Worm (Caenorhabditis elegans) whole organism, young adult: Measurements from ENCODE around the gene ssp-34.
A peak's percentile ranks its signal among the peaks of the same experiment; 100 is the strongest.

ENCODE experiments used
- B0019.2 ChIP-seq: fragments of 200-800 bp; sonication (Bioruptor generic); conservative IDR thresholded peaks from 2 replicates; pipeline ENCODE4 v1.3.6; 2022; ENCODE audit warnings: missing genetic modification reagents, missing genetic modification characterization, missing compliant biosample characterization
- B0035.1 ChIP-seq: sonication (generic microtip); optimal IDR thresholded peaks from 2 replicates; lab custom pipeline; 2016; ENCODE audit warnings: missing genetic modification characterization, mild to moderate bottlenecking, missing compliant biosample characterization, missing genotype, missing genetic modification reagents
- F10E7.11 ChIP-seq: sonication (generic microtip); optimal IDR thresholded peaks from 2 replicates; lab custom pipeline; 2017; ENCODE audit warnings: mild to moderate bottlenecking, missing genetic modification characterization, moderate library complexity, missing compliant biosample characterization
- F33H1.4 ChIP-seq: fragments of 200-800 bp; sonication (Bioruptor generic); IDR thresholded peaks from 2 replicates; pipeline ENCODE4 v1.3.6; 2022; ENCODE audit warnings: missing genetic modification reagents, missing genetic modification characterization, missing compliant biosample characterization
- F37B4.10 ChIP-seq: fragments of 200-800 bp; sonication (Bioruptor generic); IDR thresholded peaks from 2 replicates; pipeline ENCODE4 v1.3.6; 2022; ENCODE audit warnings: missing genetic modification characterization, missing compliant biosample characterization
- F52B5.7 ChIP-seq: sonication (generic microtip); optimal IDR thresholded peaks from 2 replicates; lab custom pipeline; 2016; ENCODE audit warnings: mild to moderate bottlenecking, missing genetic modification characterization, missing compliant biosample characterization
- F57C9.4 ChIP-seq: sonication (generic microtip); optimal IDR thresholded peaks from 2 replicates; lab custom pipeline; 2017; ENCODE audit warnings: mild to moderate bottlenecking, missing genetic modification characterization, missing compliant biosample characterization
- T26A5.8 ChIP-seq: sonication (generic microtip); optimal IDR thresholded peaks from 2 replicates; lab custom pipeline; 2016; ENCODE audit warnings: missing genetic modification characterization, missing compliant biosample characterization
- Y56A3A.18 ChIP-seq: fragments of 200-800 bp; sonication (Bioruptor generic); IDR thresholded peaks from 2 replicates; pipeline ENCODE4 v1.3.6; 2022; ENCODE audit warnings: missing genetic modification reagents, missing genetic modification characterization, missing compliant biosample characterization
- Y79H2A.3 ChIP-seq: fragments of 200-800 bp; sonication (Bioruptor generic); conservative IDR thresholded peaks from 2 replicates; pipeline ENCODE4 v1.3.6; 2022; ENCODE audit warnings: missing genetic modification reagents, missing genetic modification characterization, missing compliant biosample characterization
- akir-1 ChIP-seq: fragments of 200-800 bp; sonication (Bioruptor generic); optimal IDR thresholded peaks from 2 replicates; lab custom pipeline; 2018; ENCODE audit warnings: mild to moderate bottlenecking, missing genetic modification characterization, moderate library complexity, missing compliant biosample characterization
- athp-1 ChIP-seq: sonication (generic microtip); optimal IDR thresholded peaks from 2 replicates; lab custom pipeline; 2017; ENCODE audit warnings: mild to moderate bottlenecking, missing genetic modification characterization, missing compliant biosample characterization
- attf-3 ChIP-seq: fragments of 200-800 bp; sonication (Bioruptor generic); conservative IDR thresholded peaks from 2 replicates; pipeline ENCODE4 v1.3.6; 2022; ENCODE audit warnings: missing genetic modification reagents, missing genetic modification characterization, missing compliant biosample characterization
- bed-2 ChIP-seq: fragments of 200-800 bp; sonication (Bioruptor generic); IDR thresholded peaks from 2 replicates; pipeline ENCODE4 v1.3.6; 2022; ENCODE audit warnings: missing genetic modification reagents, missing genetic modification characterization, missing compliant biosample characterization
- cebp-1 ChIP-seq, 2 experiments: fragments of 200-800 bp in 1 of 2; sonication (Bioruptor generic) in 1 of 2; sonication (generic microtip) in 1 of 2; IDR thresholded peaks in 1 of 2; optimal IDR thresholded peaks in 1 of 2; 2 replicates each; pipeline versions ENCODE4 v1.3.6 to Lab custom; 2017 to 2022; ENCODE audit warnings: missing compliant biosample characterization in 2 of 2, missing genetic modification characterization in 2 of 2, mild to moderate bottlenecking in 1 of 2, missing genetic modification reagents in 1 of 2, moderate library complexity in 1 of 2
- ceh-100 ChIP-seq: fragments of 200-800 bp; sonication (Bioruptor generic); IDR thresholded peaks from 2 replicates; pipeline ENCODE4 v1.3.6; 2022; ENCODE audit warnings: missing genetic modification reagents, missing genetic modification characterization, missing compliant biosample characterization
- ceh-27 ChIP-seq: fragments of 200-800 bp; sonication (Bioruptor generic); optimal IDR thresholded peaks from 2 replicates; lab custom pipeline; 2018; ENCODE audit warnings: mild to moderate bottlenecking, missing genetic modification characterization, moderate library complexity, missing compliant biosample characterization
- ceh-79 ChIP-seq: sonication (generic microtip); optimal IDR thresholded peaks from 2 replicates; lab custom pipeline; 2017; ENCODE audit warnings: mild to moderate bottlenecking, missing genetic modification characterization, missing compliant biosample characterization
- dox-1 ChIP-seq: fragments of 200-800 bp; sonication (Bioruptor generic); IDR thresholded peaks from 2 replicates; pipeline ENCODE4 v1.3.6; 2022; ENCODE audit warnings: missing genetic modification reagents, missing genetic modification characterization, missing compliant biosample characterization
- dpl-1 ChIP-seq: fragments of 150-350 bp; optimal IDR thresholded peaks from 2 replicates; lab custom pipeline; 2014; ENCODE audit warnings: missing biosample characterization, missing genetic modification reagents, missing genetic modification characterization
- efl-1 ChIP-seq: fragments of 150-350 bp; optimal IDR thresholded peaks from 2 replicates; lab custom pipeline; 2014; ENCODE audit warnings: missing biosample characterization, missing genetic modification reagents, missing genetic modification characterization
- egrh-3 ChIP-seq: fragments of 200-800 bp; sonication (Bioruptor generic); IDR thresholded peaks from 2 replicates; pipeline ENCODE4 v1.3.6; 2022; ENCODE audit warnings: missing genetic modification reagents, missing genetic modification characterization, missing compliant biosample characterization
- ets-4 ChIP-seq: fragments of 200-800 bp; sonication (Bioruptor generic); optimal IDR thresholded peaks from 2 replicates; lab custom pipeline; 2018; ENCODE audit warnings: mild to moderate bottlenecking, missing genetic modification characterization, missing compliant biosample characterization
- hlh-26 ChIP-seq: fragments of 200-800 bp; sonication (Bioruptor generic); conservative IDR thresholded peaks from 2 replicates; pipeline ENCODE4 v1.3.6; 2022; ENCODE audit warnings: missing genetic modification reagents, missing genetic modification characterization, missing compliant biosample characterization
- hmg-1.2 ChIP-seq: fragments of 200-800 bp; sonication (Bioruptor generic); IDR thresholded peaks from 2 replicates; pipeline ENCODE4 v1.3.6; 2022; ENCODE audit warnings: missing genetic modification reagents, missing genetic modification characterization, missing compliant biosample characterization
- hsf-1 ChIP-seq: fragments of 200-800 bp; sonication (Bioruptor generic); IDR thresholded peaks from 2 replicates; pipeline ENCODE4 v1.3.6; 2022; ENCODE audit warnings: missing genetic modification reagents, missing genetic modification characterization, missing compliant biosample characterization
- lin-40 ChIP-seq: sonication (generic microtip); optimal IDR thresholded peaks from 2 replicates; lab custom pipeline; 2016; ENCODE audit warnings: missing genetic modification characterization, mild to moderate bottlenecking, missing compliant biosample characterization, missing genotype, missing genetic modification reagents
- lin-54 ChIP-seq: fragments of 200-800 bp; sonication (Bioruptor generic); optimal IDR thresholded peaks from 2 replicates; lab custom pipeline; 2018; ENCODE audit warnings: mild to moderate bottlenecking, missing genetic modification characterization, missing compliant biosample characterization
- lir-1 ChIP-seq: fragments of 200-800 bp; sonication (Bioruptor generic); conservative IDR thresholded peaks from 2 replicates; pipeline ENCODE4 v1.3.6; 2022; ENCODE audit warnings: missing genetic modification reagents, missing genetic modification characterization, missing compliant biosample characterization
- lsl-1 ChIP-seq: fragments of 200-800 bp; sonication (Bioruptor generic); optimal IDR thresholded peaks from 2 replicates; lab custom pipeline; 2018; ENCODE audit warnings: mild to moderate bottlenecking, missing genetic modification characterization, moderate library complexity, missing compliant biosample characterization
- madf-10 ChIP-seq: sonication (generic microtip); optimal IDR thresholded peaks from 2 replicates; lab custom pipeline; 2016; ENCODE audit warnings: mild to moderate bottlenecking, missing genetic modification characterization, missing compliant biosample characterization
- mcd-1 ChIP-seq: fragments of 200-800 bp; sonication (Bioruptor generic); IDR thresholded peaks from 2 replicates; pipeline ENCODE4 v1.3.6; 2022; ENCODE audit warnings: missing genetic modification reagents, missing genetic modification characterization, missing compliant biosample characterization
- nfyb-1 ChIP-seq: fragments of 200-800 bp; sonication (Bioruptor generic); IDR thresholded peaks from 2 replicates; pipeline ENCODE4 v1.3.6; 2022; ENCODE audit warnings: missing genetic modification reagents, missing genetic modification characterization, missing compliant biosample characterization
- nhr-120 ChIP-seq: fragments of 200-800 bp; sonication (Bioruptor generic); IDR thresholded peaks from 2 replicates; pipeline ENCODE4 v1.3.6; 2022; ENCODE audit warnings: missing genetic modification characterization, missing compliant biosample characterization
- nhr-179 ChIP-seq: sonication (generic microtip); optimal IDR thresholded peaks from 2 replicates; lab custom pipeline; 2016; ENCODE audit warnings: mild to moderate bottlenecking, missing genetic modification characterization, missing compliant biosample characterization
- nhr-90 ChIP-seq: sonication (generic microtip); optimal IDR thresholded peaks from 2 replicates; lab custom pipeline; 2016; ENCODE audit warnings: missing genotype, mild to moderate bottlenecking, missing genetic modification characterization, missing compliant biosample characterization
- pha-4 ChIP-seq: fragments of 150-350 bp; sonication (generic microtip); optimal IDR thresholded peaks from 2 replicates; lab custom pipeline; 2014; ENCODE audit warnings: missing biosample characterization, missing genetic modification reagents, missing genetic modification characterization
- rpc-1 ChIP-seq, 2 experiments: fragments of 150-350 bp in 1 of 2; sonication (generic microtip) in 1 of 2; optimal IDR thresholded peaks; 2 replicates each; lab custom pipeline; 2014 to 2018; ENCODE audit warnings: missing biosample characterization in 1 of 2, missing genetic modification characterization in 1 of 2, missing genetic modification reagents in 1 of 2, missing genotype in 1 of 2
- sdz-38 ChIP-seq: sonication (generic microtip); optimal IDR thresholded peaks from 2 replicates; lab custom pipeline; 2016; ENCODE audit warnings: missing genotype, missing genetic modification characterization, missing compliant biosample characterization
- snpc-1.1 ChIP-seq: sonication (generic microtip); optimal IDR thresholded peaks from 2 replicates; lab custom pipeline; 2017; ENCODE audit warnings: missing genetic modification characterization, mild to moderate bottlenecking, missing compliant biosample characterization, antibody characterized with exemption, moderate library complexity, missing genotype, missing genetic modification reagents; ENCODE audit not compliant: insufficient read depth
- snpc-1.3 ChIP-seq: sonication (generic microtip); optimal IDR thresholded peaks from 2 replicates; lab custom pipeline; 2017; ENCODE audit warnings: missing genetic modification characterization, mild to moderate bottlenecking, missing compliant biosample characterization, antibody characterized with exemption, moderate library complexity, missing genotype, missing genetic modification reagents; ENCODE audit not compliant: insufficient read depth
- somi-1 ChIP-seq: fragments of 200-800 bp; sonication (Bioruptor generic); optimal IDR thresholded peaks from 2 replicates; lab custom pipeline; 2018; ENCODE audit warnings: mild to moderate bottlenecking, missing genetic modification characterization, missing compliant biosample characterization
- unc-130 ChIP-seq: sonication (generic microtip); optimal IDR thresholded peaks from 2 replicates; lab custom pipeline; 2016; ENCODE audit warnings: missing genetic modification reagents, missing genetic modification characterization, missing compliant biosample characterization
- xnd-1 ChIP-seq: sonication (generic microtip); optimal IDR thresholded peaks from 2 replicates; lab custom pipeline; 2016; ENCODE audit warnings: missing genotype, missing genetic modification reagents, missing genetic modification characterization, missing compliant biosample characterization
- zfh-2 ChIP-seq: fragments of 200-800 bp; sonication (Bioruptor generic); conservative IDR thresholded peaks from 2 replicates; pipeline ENCODE4 v1.3.6; 2022; ENCODE audit warnings: missing genetic modification reagents, missing genetic modification characterization, missing compliant biosample characterization
- ztf-26 ChIP-seq: sonication (generic microtip); optimal IDR thresholded peaks from 2 replicates; lab custom pipeline; 2017; ENCODE audit warnings: missing genetic modification characterization, missing compliant biosample characterization
- ztf-3 ChIP-seq: fragments of 200-800 bp; sonication (Bioruptor generic); optimal IDR thresholded peaks from 2 replicates; lab custom pipeline; 2018; ENCODE audit warnings: mild to moderate bottlenecking, missing genetic modification characterization, missing compliant biosample characterization
- ztf-6 ChIP-seq: fragments of 200-800 bp; sonication (Bioruptor generic); IDR thresholded peaks from 2 replicates; pipeline ENCODE4 v1.3.6; 2022; ENCODE audit warnings: missing genetic modification reagents, missing genetic modification characterization, missing compliant biosample characterization

Gene ssp-34

ce11 chrIV:10737011-10737553, 1.3 kb downstream of the ssp-34 start, which contains the start of gene grl-21 (continued):
- no peak for TF ChIP-seq lsl-1 (GFP tag; lab: Kevin White, UChicago)
- no peak for TF ChIP-seq ets-4 (GFP tag; lab: Kevin White, UChicago)
- no peak for TF ChIP-seq egrh-3 (GFP tag; lab: Robert Waterston, UW)
- no peak for TF ChIP-seq akir-1 (GFP tag; lab: Kevin White, UChicago)
- no peak for TF ChIP-seq ztf-6 (GFP tag; lab: Robert Waterston, UW)
- no peak for TF ChIP-seq pha-4
- peak; percentile 23 for TF ChIP-seq athp-1 (tag; lab: Kevin White, UChicago)
- no peak for TF ChIP-seq lir-1 (GFP tag; lab: Robert Waterston, UW)
- peak; percentile 17 for TF ChIP-seq xnd-1 (tag; lab: Kevin White, UChicago)
- TF ChIP-seq ceh-79 (tag; lab: Kevin White, UChicago), result no peak
- TF ChIP-seq ztf-26 (tag; lab: Kevin White, UChicago), result no peak
- TF ChIP-seq efl-1 (GFP tag; lab: Kevin White, UChicago), result no peak
- no peak for TF ChIP-seq dox-1
- no peak for TF ChIP-seq snpc-1.1 (tag; lab: Kevin White, UChicago)
- peak; percentile 39 for TF ChIP-seq T26A5.8 (tag; lab: Kevin White, UChicago)
- TF ChIP-seq F37B4.10, result no peak
- no peak for TF ChIP-seq bed-2 (GFP tag; lab: Robert Waterston, UW)
- no peak for TF ChIP-seq nhr-90 (tag; lab: Kevin White, UChicago)
- TF ChIP-seq hlh-26 (GFP tag; lab: Robert Waterston, UW), result no peak
- no peak for TF ChIP-seq ztf-3 (GFP tag; lab: Kevin White, UChicago)
- no peak for TF ChIP-seq snpc-1.3 (tag; lab: Kevin White, UChicago)
- peak; percentile 12 for TF ChIP-seq F10E7.11 (tag; lab: Kevin White, UChicago)
- no peak for TF ChIP-seq zfh-2
- TF ChIP-seq lin-54 (GFP tag; lab: Kevin White, UChicago), result peak; percentile 21
- no peak for TF ChIP-seq ceh-27 (GFP tag; lab: Kevin White, UChicago)
- no peak for TF ChIP-seq mcd-1 (GFP tag; lab: Robert Waterston, UW)
- TF ChIP-seq hmg-1.2 (GFP tag; lab: Robert Waterston, UW), result 0 out of 2 replicates have a peak, but pooled peaks have one; percentile 11
- TF ChIP-seq sdz-38 (tag; lab: Kevin White, UChicago), result no peak
- TF ChIP-seq Y79H2A.3 (GFP tag; lab: Robert Waterston, UW), result no peak
- TF ChIP-seq madf-10, result no peak
- TF ChIP-seq unc-130, result no peak
- TF ChIP-seq F57C9.4, result no peak
- no peak for TF ChIP-seq B0019.2 (GFP tag; lab: Robert Waterston, UW)
- peak; percentile 32; the same call in 1 of the 2 replicates for TF ChIP-seq hsf-1 (GFP tag; lab: Robert Waterston, UW)
- no peak for TF ChIP-seq ceh-100 (GFP tag; lab: Robert Waterston, UW)
- TF ChIP-seq lin-40 (tag; lab: Kevin White, UChicago), result no peak
- no peak for TF ChIP-seq F52B5.7 (tag; lab: Kevin White, UChicago)
- TF ChIP-seq attf-3 (GFP tag; lab: Robert Waterston, UW), result 0 out of 2 replicates have a peak, but pooled peaks have one; percentile 16
- no peak for TF ChIP-seq nhr-179 (tag; lab: Kevin White, UChicago)
- TF ChIP-seq Y56A3A.18, result no peak
- no peak for TF ChIP-seq nfyb-1 (GFP tag; lab: Robert Waterston, UW)
- TF ChIP-seq dpl-1, result no peak
- TF ChIP-seq nhr-120 (GFP tag; lab: Robert Waterston, UW), result no peak
- no peak for TF ChIP-seq rpc-1 (optimal IDR thresholded peaks at IDR 0.05; lab: Kevin White, UChicago)
- no peak for TF ChIP-seq rpc-1 (tag; optimal IDR thresholded peaks at IDR 0.05; lab: Kevin White, UChicago)
- no peak for TF ChIP-seq cebp-1 (GFP tag; IDR thresholded peaks at IDR 0.05; lab: Robert Waterston, UW)
- TF ChIP-seq cebp-1 (tag; optimal IDR thresholded peaks at IDR 0.05; lab: Kevin White, UChicago), result no peak
- no peak for TF ChIP-seq B0035.1 (tag; lab: Kevin White, UChicago)
- no peak for TF ChIP-seq F33H1.4 (GFP tag; lab: Robert Waterston, UW)
- no peak for TF ChIP-seq somi-1 (GFP tag; lab: Kevin White, UChicago)
